Fruit fly (Drosophila melanogaster) whole organism, prepupa: ENCODE results near the gene cue.

Source experiments
- Blimp-1 ChIP-seq: fragments of 200-800 bp; sonication (Bioruptor generic); optimal IDR thresholded peaks from 3 replicates; lab custom pipeline; 2017; ENCODE audit warnings: missing biosample characterization, missing genetic modification characterization, mild to moderate bottlenecking, moderate library complexity, missing genetic modification reagents
- CG10631 ChIP-seq: fragments of 200-800 bp; sonication (Bioruptor generic); optimal IDR thresholded peaks from 2 replicates; lab custom pipeline; 2016; ENCODE audit warnings: missing biosample characterization, missing genetic modification characterization
- CG10669 ChIP-seq: fragments of 200-800 bp; sonication (Bioruptor generic); optimal IDR thresholded peaks from 3 replicates; lab custom pipeline; 2018; ENCODE audit warnings: missing biosample characterization, mild to moderate bottlenecking, missing genetic modification characterization, moderate library complexity
- CG11294 ChIP-seq: fragments of 200-800 bp; sonication (Bioruptor generic); IDR thresholded peaks from 2 replicates; pipeline ENCODE4 v1.3.6; 2022; ENCODE audit warnings: missing biosample characterization, missing genetic modification characterization
- CG11762 ChIP-seq: fragments of 200-800 bp; sonication (Bioruptor generic); optimal IDR thresholded peaks from 3 replicates; lab custom pipeline; 2016; ENCODE audit warnings: missing biosample characterization, missing genetic modification characterization; ENCODE audit not compliant: insufficient read depth
- CG11902 ChIP-seq: fragments of 200-800 bp; sonication (Bioruptor generic); optimal IDR thresholded peaks from 3 replicates; lab custom pipeline; 2016; ENCODE audit warnings: missing biosample characterization, missing genetic modification characterization
- CG15336 ChIP-seq: fragments of 200-800 bp; sonication (Bioruptor generic); IDR thresholded peaks from 2 replicates; pipeline ENCODE4 v1.3.6; 2022; ENCODE audit warnings: missing biosample characterization, missing genetic modification characterization
- CG1621 ChIP-seq: fragments of 200-800 bp; sonication (Bioruptor generic); optimal IDR thresholded peaks from 3 replicates; lab custom pipeline; 2018; ENCODE audit warnings: missing biosample characterization, mild to moderate bottlenecking, missing genetic modification characterization
- CG16779 ChIP-seq: fragments of 200-800 bp; sonication (Bioruptor generic); optimal IDR thresholded peaks from 3 replicates; lab custom pipeline; 2017; ENCODE audit warnings: missing biosample characterization, mild to moderate bottlenecking, missing genetic modification characterization
- CG3032 ChIP-seq: fragments of 200-800 bp; optimal IDR thresholded peaks from 2 replicates; lab custom pipeline; 2019; ENCODE audit warnings: missing biosample characterization, mild to moderate bottlenecking, missing genetic modification characterization, moderate library complexity
- CG31627 ChIP-seq: fragments of 200-800 bp; sonication (Bioruptor generic); optimal IDR thresholded peaks from 3 replicates; lab custom pipeline; 2016; ENCODE audit warnings: missing biosample characterization, missing genetic modification characterization
- CG32006 ChIP-seq: fragments of 200-800 bp; sonication (Bioruptor generic); optimal IDR thresholded peaks from 3 replicates; lab custom pipeline; 2017; ENCODE audit warnings: missing biosample characterization, mild to moderate bottlenecking, missing genetic modification characterization
- CG34406 ChIP-seq: fragments of 200-800 bp; sonication (Bioruptor generic); optimal IDR thresholded peaks from 3 replicates; lab custom pipeline; 2016; ENCODE audit warnings: missing biosample characterization, missing genetic modification characterization
- CG3919 ChIP-seq: fragments of 200-800 bp; sonication (Bioruptor generic); optimal IDR thresholded peaks from 3 replicates; lab custom pipeline; 2016; ENCODE audit warnings: missing biosample characterization, missing genetic modification characterization
- CG4318 ChIP-seq: fragments of 200-800 bp; sonication (Bioruptor generic); optimal IDR thresholded peaks from 3 replicates; lab custom pipeline; 2017; ENCODE audit warnings: missing biosample characterization, mild to moderate bottlenecking, missing genetic modification characterization
- CG6276 ChIP-seq: fragments of 200-800 bp; sonication (Bioruptor generic); optimal IDR thresholded peaks from 2 replicates; lab custom pipeline; 2017; ENCODE audit warnings: missing biosample characterization, mild to moderate bottlenecking, missing genetic modification characterization
- CG6792 ChIP-seq: fragments of 200-800 bp; sonication (Bioruptor generic); optimal IDR thresholded peaks from 3 replicates; lab custom pipeline; 2016; ENCODE audit warnings: missing biosample characterization, missing genetic modification characterization
- CG6808 ChIP-seq: fragments of 200-800 bp; sonication (Bioruptor generic); optimal IDR thresholded peaks from 3 replicates; lab custom pipeline; 2017; ENCODE audit warnings: missing biosample characterization, missing genetic modification characterization, mild to moderate bottlenecking, moderate library complexity, missing genetic modification reagents
- CG6854 ChIP-seq: fragments of 200-800 bp; sonication (Bioruptor generic); optimal IDR thresholded peaks from 2 replicates; lab custom pipeline; 2017; ENCODE audit warnings: missing biosample characterization, mild to moderate bottlenecking, missing genetic modification characterization
- CG8319 ChIP-seq: fragments of 200-800 bp; sonication (Bioruptor generic); optimal IDR thresholded peaks from 3 replicates; lab custom pipeline; 2016; ENCODE audit warnings: missing biosample characterization, missing genetic modification characterization
- CG9139 ChIP-seq: fragments of 200-800 bp; sonication (Bioruptor generic); optimal IDR thresholded peaks from 3 replicates; lab custom pipeline; 2017; ENCODE audit warnings: missing biosample characterization, mild to moderate bottlenecking, missing genetic modification characterization
- Eip75B ChIP-seq: fragments of 200-800 bp; sonication (Bioruptor generic); optimal IDR thresholded peaks from 3 replicates; lab custom pipeline; 2016; ENCODE audit warnings: missing biosample characterization, missing genetic modification characterization
- Eip78C ChIP-seq: fragments of 200-800 bp; sonication (Bioruptor generic); peaks from one replicate; lab custom pipeline; 2016; ENCODE audit warnings: missing biosample characterization, missing genetic modification characterization
- Ets21C ChIP-seq: fragments of 200-800 bp; sonication (Bioruptor generic); optimal IDR thresholded peaks from 3 replicates; lab custom pipeline; 2016; ENCODE audit warnings: missing biosample characterization, missing genetic modification characterization
- Ets96B ChIP-seq: fragments of 200-800 bp; optimal IDR thresholded peaks from 2 replicates; lab custom pipeline; 2019; ENCODE audit warnings: missing biosample characterization, mild to moderate bottlenecking, missing genetic modification characterization, moderate library complexity
- Gug ChIP-seq: fragments of 200-800 bp; sonication (Bioruptor generic); IDR thresholded peaks from 2 replicates; pipeline ENCODE4 v1.3.6; 2022; ENCODE audit warnings: missing biosample characterization, missing genetic modification characterization
- Hr38 ChIP-seq: sonication (Bioruptor generic); optimal IDR thresholded peaks from 2 replicates; lab custom pipeline; 2016; ENCODE audit warnings: missing biosample characterization, missing genetic modification characterization
- Hr39 ChIP-seq: fragments of 200-800 bp; sonication (Bioruptor generic); optimal IDR thresholded peaks from 2 replicates; lab custom pipeline; 2016; ENCODE audit warnings: missing biosample characterization, missing genetic modification characterization
- Hr4 ChIP-seq: fragments of 200-800 bp; sonication (Bioruptor generic); optimal IDR thresholded peaks from 3 replicates; lab custom pipeline; 2016; ENCODE audit warnings: missing biosample characterization, missing genetic modification characterization
- Lpt ChIP-seq: fragments of 200-800 bp; sonication (Bioruptor generic); optimal IDR thresholded peaks from 3 replicates; lab custom pipeline; 2016; ENCODE audit warnings: missing biosample characterization, missing genetic modification characterization
- Met ChIP-seq: fragments of 200-800 bp; sonication (Bioruptor generic); optimal IDR thresholded peaks from 3 replicates; lab custom pipeline; 2016; ENCODE audit warnings: missing biosample characterization, missing genetic modification characterization
- OdsH ChIP-seq: fragments of 200-800 bp; sonication (Bioruptor generic); optimal IDR thresholded peaks from 3 replicates; lab custom pipeline; 2016; ENCODE audit warnings: missing biosample characterization, missing genetic modification characterization
- achi ChIP-seq: fragments of 200-800 bp; sonication (Bioruptor generic); optimal IDR thresholded peaks from 3 replicates; lab custom pipeline; 2016; ENCODE audit warnings: missing biosample characterization, missing genetic modification characterization
- acj6 ChIP-seq: fragments of 200-800 bp; sonication (Bioruptor generic); optimal IDR thresholded peaks from 3 replicates; lab custom pipeline; 2016; ENCODE audit warnings: missing biosample characterization, missing genetic modification characterization
- cyc ChIP-seq: fragments of 200-800 bp; sonication (Bioruptor generic); optimal IDR thresholded peaks from 3 replicates; lab custom pipeline; 2016; ENCODE audit warnings: missing biosample characterization, missing genetic modification characterization
- dac ChIP-seq: fragments of 200-800 bp; sonication (Bioruptor generic); optimal IDR thresholded peaks from 2 replicates; lab custom pipeline; 2017; ENCODE audit warnings: missing biosample characterization, mild to moderate bottlenecking, missing genetic modification characterization
- dsx ChIP-seq: fragments of 200-800 bp; optimal IDR thresholded peaks from 3 replicates; lab custom pipeline; 2019; ENCODE audit warnings: missing biosample characterization, mild to moderate bottlenecking, missing genetic modification characterization, moderate library complexity; ENCODE audit not compliant: poor library complexity, severe bottlenecking
- eg ChIP-seq: fragments of 200-800 bp; sonication (Bioruptor generic); IDR thresholded peaks from 3 replicates; pipeline ENCODE4 v1.3.6; 2022; ENCODE audit warnings: missing biosample characterization, missing genetic modification characterization
- fd59A ChIP-seq: fragments of 200-800 bp; sonication (Bioruptor generic); optimal IDR thresholded peaks from 2 replicates; lab custom pipeline; 2017; ENCODE audit warnings: missing biosample characterization, mild to moderate bottlenecking, missing genetic modification characterization, missing genetic modification reagents
- fd85E ChIP-seq: fragments of 200-800 bp; sonication (Bioruptor generic); optimal IDR thresholded peaks from 3 replicates; lab custom pipeline; 2016; ENCODE audit warnings: missing biosample characterization, missing genetic modification characterization
- fkh ChIP-seq: fragments of 200-800 bp; sonication (Bioruptor generic); optimal IDR thresholded peaks from 3 replicates; lab custom pipeline; 2017; ENCODE audit warnings: missing biosample characterization, mild to moderate bottlenecking, missing genetic modification characterization, moderate library complexity
- lz ChIP-seq: fragments of 200-800 bp; sonication (Bioruptor generic); optimal IDR thresholded peaks from 3 replicates; lab custom pipeline; 2016; ENCODE audit warnings: missing biosample characterization, missing genetic modification characterization
- net ChIP-seq: fragments of 200-800 bp; sonication (Bioruptor generic); optimal IDR thresholded peaks from 3 replicates; lab custom pipeline; 2016; ENCODE audit warnings: missing biosample characterization, missing genetic modification characterization
- pdm3 ChIP-seq: fragments of 200-800 bp; sonication (Bioruptor generic); optimal IDR thresholded peaks from 3 replicates; lab custom pipeline; 2016; ENCODE audit warnings: missing biosample characterization, missing genetic modification characterization
- ss ChIP-seq, 2 experiments: fragments of 200-800 bp; sonication (Bioruptor generic); optimal IDR thresholded peaks; 2 replicates in 1 of 2; 3 replicates in 1 of 2; lab custom pipeline; 2017 to 2018; ENCODE audit warnings: mild to moderate bottlenecking in 2 of 2, missing biosample characterization in 2 of 2, missing genetic modification characterization in 2 of 2, moderate library complexity in 1 of 2
- svp ChIP-seq: fragments of 200-800 bp; sonication (Bioruptor generic); peaks from one replicate; lab custom pipeline; 2016; ENCODE audit warnings: missing biosample characterization, missing genetic modification characterization
- vri ChIP-seq: fragments of 200-800 bp; sonication (Bioruptor generic); optimal IDR thresholded peaks from 3 replicates; lab custom pipeline; 2016; ENCODE audit warnings: missing biosample characterization, mild to moderate bottlenecking, missing genetic modification characterization

Gene cue

DNA sequence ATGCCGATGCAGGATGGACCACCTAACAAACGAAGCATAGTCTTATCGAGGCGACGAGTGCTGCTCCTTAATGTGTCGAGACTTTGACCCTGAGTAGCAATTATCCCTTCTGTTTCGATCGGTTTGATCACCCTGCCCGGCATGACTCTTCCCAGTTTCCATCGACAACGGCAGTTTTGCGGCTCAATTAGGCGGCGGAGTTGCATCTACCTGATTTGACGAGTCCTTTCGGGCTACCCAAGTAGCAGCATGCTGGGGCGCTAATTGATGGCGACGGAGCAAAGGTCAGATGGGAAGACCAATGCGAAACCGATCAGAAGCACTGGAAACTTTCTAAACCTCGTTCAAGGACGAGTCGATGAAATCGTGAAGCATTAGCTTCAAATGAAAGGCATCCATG, 46.0 kb downstream of the cue start:
- TF ChIP-seq svp (GFP tag; lab: Kevin White, UChicago) (no peak), ss (GFP tag; optimal IDR thresholded peaks at IDR 0.05; lab: Kevin White, UChicago) (no peak), CG11762 (GFP tag; lab: Kevin White, UChicago) (no peak), CG6792 (GFP tag; lab: Kevin White, UChicago) (no peak), fd59A (GFP tag; lab: Kevin White, UChicago) (no peak), dsx (GFP tag; lab: Kevin White, UChicago) (no peak), lz (GFP tag; lab: Kevin White, UChicago) (no peak), CG10631 (no peak), CG3919 (GFP tag; lab: Kevin White, UChicago) (no peak), CG6808 (GFP tag; lab: Kevin White, UChicago) (no peak), fd85E (no peak), Lpt (no peak), achi (GFP tag; lab: Kevin White, UChicago) (no peak), Gug (GFP tag; lab: Robert Waterston, UW) (no peak), CG8319 (GFP tag; lab: Kevin White, UChicago) (no peak), Met (GFP tag; lab: Kevin White, UChicago) (no peak), net (no peak), Hr39 (GFP tag; lab: Kevin White, UChicago) (no peak), eg (GFP tag; lab: Robert Waterston, UW) (no peak), Eip75B (no peak)

DNA sequence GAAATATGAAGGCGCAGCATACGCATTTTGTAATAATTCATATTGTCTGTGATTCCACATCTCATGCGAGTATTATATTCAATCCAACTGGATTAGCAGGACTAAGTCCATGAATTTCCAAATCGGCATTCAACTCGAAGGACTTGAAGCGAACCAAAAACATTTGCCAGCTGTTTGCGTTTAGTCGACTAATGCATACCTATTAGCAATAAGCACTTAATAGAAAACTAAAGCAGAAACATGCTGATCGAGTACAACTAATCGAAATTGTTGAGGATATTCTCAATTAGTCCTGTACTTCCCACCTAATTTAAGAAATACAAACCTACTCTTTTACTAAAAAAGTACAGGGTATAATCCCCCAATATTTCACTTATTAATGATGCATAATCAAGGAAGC, 47.8 kb downstream of the cue start:
- TF ChIP-seq CG1621 (tag; lab: Kevin White, UChicago), result no peak
- no peak for TF ChIP-seq Gug (GFP tag; lab: Robert Waterston, UW)
- peak; percentile 25 for TF ChIP-seq Eip78C (GFP tag; lab: Kevin White, UChicago)

DNA sequence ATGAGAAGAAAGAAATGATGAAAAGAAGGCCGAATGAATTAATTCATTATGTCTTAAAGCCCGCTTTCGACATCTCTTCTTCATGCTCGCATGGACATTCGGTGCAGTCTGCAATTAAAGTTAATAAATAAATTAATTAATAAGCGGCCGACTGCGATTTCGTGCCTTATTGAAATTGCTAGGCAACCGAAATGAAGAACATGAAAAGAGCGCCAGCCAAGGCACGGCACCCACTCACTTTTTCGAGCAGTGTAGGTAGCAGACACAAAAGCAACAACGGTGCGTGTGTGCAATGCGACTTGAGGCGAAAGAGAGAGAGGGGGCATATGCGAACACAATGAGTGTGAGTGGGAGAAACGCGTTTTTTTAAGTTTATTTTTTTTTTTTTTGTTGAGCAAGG, 52.6 kb downstream of the cue start:
- TF ChIP-seq CG16779 (tag; lab: Kevin White, UChicago), result no peak
- no peak for TF ChIP-seq dsx (GFP tag; lab: Kevin White, UChicago)
- TF ChIP-seq OdsH, result peak; percentile 67
- no peak for TF ChIP-seq Blimp-1 (GFP tag; lab: Kevin White, UChicago)
- no peak for TF ChIP-seq CG11902
- peak; percentile 66 for TF ChIP-seq pdm3 (GFP tag; lab: Kevin White, UChicago)
- peak; percentile 9 for TF ChIP-seq Eip75B
- TF ChIP-seq CG11294 (GFP tag; lab: Robert Waterston, UW), result peak; percentile 40; the same call in 1 of the 2 replicates
- TF ChIP-seq Ets96B (tag; lab: Kevin White, UChicago), result peak; percentile 1
- peak; percentile 60 for TF ChIP-seq CG4318 (GFP tag; lab: Kevin White, UChicago)
- no peak for TF ChIP-seq Hr38 (GFP tag; lab: Kevin White, UChicago)
- TF ChIP-seq CG3032 (tag; lab: Kevin White, UChicago), result peak; percentile 46
- peak; percentile 46 for TF ChIP-seq CG31627 (GFP tag; lab: Kevin White, UChicago)
- no peak for TF ChIP-seq CG9139 (GFP tag; lab: Kevin White, UChicago)
- TF ChIP-seq fd85E, result no peak
- TF ChIP-seq Met (GFP tag; lab: Kevin White, UChicago), result peak; percentile 58
- peak; percentile 10 for TF ChIP-seq CG1621 (tag; lab: Kevin White, UChicago)
- peak; percentile 83 for TF ChIP-seq CG32006 (GFP tag; lab: Kevin White, UChicago)
- peak; percentile 57 for TF ChIP-seq achi (GFP tag; lab: Kevin White, UChicago)
- peak; percentile 44 for TF ChIP-seq CG34406 (GFP tag; lab: Kevin White, UChicago)
- TF ChIP-seq acj6 (GFP tag; lab: Kevin White, UChicago), result peak; percentile 50
- TF ChIP-seq CG8319 (GFP tag; lab: Kevin White, UChicago), result no peak
- no peak for TF ChIP-seq CG6854
- TF ChIP-seq CG15336 (GFP tag; lab: Robert Waterston, UW), result peak; percentile 68
- no peak for TF ChIP-seq fkh (GFP tag; lab: Kevin White, UChicago)
- peak; percentile 50 for TF ChIP-seq CG3919 (GFP tag; lab: Kevin White, UChicago)
- TF ChIP-seq CG6276 (GFP tag; lab: Kevin White, UChicago), result peak; percentile 50
- no peak for TF ChIP-seq CG11762 (GFP tag; lab: Kevin White, UChicago)
- TF ChIP-seq cyc, result peak; percentile 40
- peak; percentile 17 for TF ChIP-seq Ets21C (GFP tag; lab: Kevin White, UChicago)
- peak; percentile 87 for TF ChIP-seq Eip78C (GFP tag; lab: Kevin White, UChicago)
- TF ChIP-seq lz (GFP tag; lab: Kevin White, UChicago), result peak; percentile 38
- peak; percentile 18 for TF ChIP-seq vri (GFP tag; lab: Kevin White, UChicago)
- TF ChIP-seq dac (GFP tag; lab: Kevin White, UChicago), result peak; percentile 53
- TF ChIP-seq Hr4 (GFP tag; lab: Kevin White, UChicago), result peak; percentile 81
- peak; percentile 17 for TF ChIP-seq CG10669 (GFP tag; lab: Kevin White, UChicago)
- TF ChIP-seq svp (GFP tag; lab: Kevin White, UChicago), result peak; percentile 72
